Fruit fly (Drosophila melanogaster): ENCODE measurements around the gene Ptp61F.
A peak's percentile ranks its signal among the peaks of the same experiment; 100 is the strongest.

Ptp61F gene

DNA sequence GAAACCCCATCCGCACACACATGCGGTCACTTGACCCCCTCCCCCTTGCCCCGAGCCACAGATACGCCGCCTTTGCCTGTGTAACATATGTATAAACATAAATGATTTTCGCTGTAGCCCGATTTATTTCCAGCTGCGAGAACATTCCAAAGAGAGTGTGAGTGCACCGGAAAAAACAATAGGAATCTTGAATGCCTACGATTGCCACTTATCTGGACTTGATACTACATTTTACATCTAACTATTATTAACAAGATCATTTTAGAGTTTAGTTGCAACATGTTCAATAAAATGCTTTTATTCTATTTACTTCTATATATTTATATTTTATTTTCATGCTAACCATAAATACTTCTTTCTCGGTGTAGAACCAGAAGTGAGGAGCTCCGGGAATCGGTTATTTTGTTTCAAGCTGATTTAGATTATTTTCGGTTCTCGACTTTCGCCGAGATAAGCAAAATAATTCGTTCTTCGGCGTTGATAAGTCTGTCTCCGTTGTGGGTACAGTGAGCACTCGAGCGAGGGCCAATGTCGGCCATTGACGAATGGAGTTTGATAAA is 174.9 kb downstream of the Ptp61F start (continued):
- peak; percentile 70 for TF ChIP-seq CG15336 (GFP tag; IDR thresholded peaks at IDR 0.05)
- TF ChIP-seq CG4318 (GFP tag; optimal IDR thresholded peaks at IDR 0.05) = no peak
- peak; percentile 90 for TF ChIP-seq svp (GFP tag)
- peak; percentile 26; the same call in 1 of the 2 replicates for TF ChIP-seq CG11294 (GFP tag; IDR thresholded peaks at IDR 0.05)
- peak; percentile 61 for TF ChIP-seq CG8119 (GFP tag; IDR thresholded peaks at IDR 0.05)
- peak; percentile 65 for TF ChIP-seq CG6792 (GFP tag; optimal IDR thresholded peaks at IDR 0.05)
- no peak for TF ChIP-seq Hr38 (GFP tag; optimal IDR thresholded peaks at IDR 0.05)
- TF ChIP-seq Ets21C (GFP tag; optimal IDR thresholded peaks at IDR 0.05) = no peak
- peak; percentile 70 for TF ChIP-seq net (GFP tag; optimal IDR thresholded peaks at IDR 0.05)
- TF ChIP-seq lz (GFP tag; optimal IDR thresholded peaks at IDR 0.05) = peak; percentile 52
- no peak for TF ChIP-seq achi (GFP tag; optimal IDR thresholded peaks at IDR 0.05)
- peak; percentile 67 for TF ChIP-seq Ets96B (tag; optimal IDR thresholded peaks at IDR 0.05)
- TF ChIP-seq CG16779 (tag; optimal IDR thresholded peaks at IDR 0.05) = no peak
- no peak for TF ChIP-seq CG7368 (GFP tag; optimal IDR thresholded peaks at IDR 0.05)
- TF ChIP-seq Hr39 (GFP tag; optimal IDR thresholded peaks at IDR 0.05) = peak; percentile 52
- peak; percentile 65 for TF ChIP-seq CG8632 (GFP tag; optimal IDR thresholded peaks at IDR 0.05)
- no peak for TF ChIP-seq pdm3 (GFP tag; optimal IDR thresholded peaks at IDR 0.05)
- TF ChIP-seq CG6854 (GFP tag; optimal IDR thresholded peaks at IDR 0.05) = peak; percentile 33
- no peak for TF ChIP-seq salr (GFP tag; optimal IDR thresholded peaks at IDR 0.05)
- TF ChIP-seq Gug (GFP tag; IDR thresholded peaks at IDR 0.05) = peak; percentile 43; the same call in 1 of the 2 replicates

DNA sequence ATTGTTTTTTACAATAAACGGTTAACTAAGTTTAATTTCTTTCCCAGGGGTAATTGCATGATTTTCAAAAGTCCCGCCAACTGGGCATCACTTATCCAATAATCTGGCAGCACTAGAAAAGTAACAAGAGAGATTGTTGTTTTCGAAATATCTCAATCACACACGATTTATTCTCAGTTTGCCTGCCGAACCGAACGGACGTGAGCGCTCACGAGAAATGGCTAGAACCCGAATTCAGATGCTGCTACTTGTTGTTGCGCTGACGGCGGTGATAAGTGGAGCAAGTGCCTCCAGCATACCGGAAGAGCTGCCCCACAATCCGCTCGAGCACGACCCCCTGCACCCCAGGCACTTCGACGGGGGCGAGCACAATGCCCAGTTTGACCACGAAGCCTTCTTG is 176.5 kb downstream of the Ptp61F start, which contains the start of gene scf:
Gene scf (plus strand): TSS at position 164 of the 400 bp plus-strand sequence.
- TF ChIP-seq CG1621 (tag; optimal IDR thresholded peaks at IDR 0.05) = peak; percentile 38
- no peak for TF ChIP-seq Eip75B (GFP tag; optimal IDR thresholded peaks at IDR 0.05)
- TF ChIP-seq topi (GFP tag; optimal IDR thresholded peaks at IDR 0.05) = peak; percentile 8
- TF ChIP-seq eg (GFP tag; IDR thresholded peaks at IDR 0.05) = peak; percentile 38; the same call in 1 of the 3 replicates
- peak; percentile 100 for TF ChIP-seq CG6808 (GFP tag; optimal IDR thresholded peaks at IDR 0.05)
- peak; percentile 90 for TF ChIP-seq svp (GFP tag)
- TF ChIP-seq CG11762 (GFP tag; optimal IDR thresholded peaks at IDR 0.05; ENCODE audit: insufficient read depth) = no peak
- peak; percentile 4 for TF ChIP-seq Sox14 (GFP tag; optimal IDR thresholded peaks at IDR 0.05)
- TF ChIP-seq dac (GFP tag; optimal IDR thresholded peaks at IDR 0.05) = no peak
- TF ChIP-seq CG11294 (GFP tag; IDR thresholded peaks at IDR 0.05) = no peak
- no peak for TF ChIP-seq ss (GFP tag; optimal IDR thresholded peaks at IDR 0.05)
- TF ChIP-seq vri (GFP tag; optimal IDR thresholded peaks at IDR 0.05) = no peak
- no peak for TF ChIP-seq CG34406 (GFP tag; optimal IDR thresholded peaks at IDR 0.05)
- TF ChIP-seq esn (GFP tag; optimal IDR thresholded peaks at IDR 0.05) = peak; percentile 16
- no peak for TF ChIP-seq CG8632 (GFP tag; optimal IDR thresholded peaks at IDR 0.05)

DNA sequence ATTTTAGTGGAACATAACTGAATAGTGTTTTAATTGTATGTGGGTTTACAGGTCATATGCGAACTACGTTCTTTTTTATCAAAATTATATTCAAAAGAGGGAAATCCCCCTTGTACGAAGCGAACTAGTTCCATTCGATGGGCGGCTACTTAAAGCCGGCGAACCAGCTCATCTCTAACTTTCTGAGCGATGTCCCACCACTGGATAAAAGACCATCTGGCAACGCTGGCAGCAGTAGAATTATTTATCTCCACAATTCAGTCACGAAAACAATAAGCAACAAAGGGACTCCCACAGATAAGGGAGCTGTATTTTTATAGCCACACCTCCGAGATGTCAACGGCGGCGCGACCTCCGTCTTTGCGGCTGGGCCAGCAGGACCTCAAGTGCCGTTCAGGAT is 179.4 kb downstream of the Ptp61F start, which contains the start of gene Rabex-5:
Gene Rabex-5 (plus strand): TSS at position 221 of the 400 bp plus-strand sequence.
- TF ChIP-seq CG8119 (GFP tag; IDR thresholded peaks at IDR 0.05) (no peak), OdsH (GFP tag; optimal IDR thresholded peaks at IDR 0.05) (no peak), CG8632 (GFP tag; optimal IDR thresholded peaks at IDR 0.05) (no peak), svp (GFP tag) (peak; percentile 90), Sox14 (GFP tag; optimal IDR thresholded peaks at IDR 0.05) (peak; percentile 75), CG6792 (GFP tag; optimal IDR thresholded peaks at IDR 0.05) (no peak), vri (GFP tag; optimal IDR thresholded peaks at IDR 0.05) (no peak), CG6808 (GFP tag; optimal IDR thresholded peaks at IDR 0.05) (peak; percentile 43), CG6854 (GFP tag; optimal IDR thresholded peaks at IDR 0.05) (no peak), CG32006 (GFP tag; optimal IDR thresholded peaks at IDR 0.05) (no peak), topi (GFP tag; optimal IDR thresholded peaks at IDR 0.05) (no peak), acj6 (GFP tag; optimal IDR thresholded peaks at IDR 0.05) (peak; percentile 12), Ets21C (GFP tag; optimal IDR thresholded peaks at IDR 0.05) (peak; percentile 13), CG3919 (GFP tag; optimal IDR thresholded peaks at IDR 0.05) (no peak), net (GFP tag; optimal IDR thresholded peaks at IDR 0.05) (no peak), eg (GFP tag; IDR thresholded peaks at IDR 0.05) (0 out of 3 replicates have a peak, but pooled peaks have one; percentile 16), cyc (GFP tag; optimal IDR thresholded peaks at IDR 0.05) (peak; percentile 19), CG15336 (GFP tag; IDR thresholded peaks at IDR 0.05) (0 out of 2 replicates have a peak, but pooled peaks have one; percentile 22), CG31627 (GFP tag; optimal IDR thresholded peaks at IDR 0.05) (peak; percentile 41), Hr39 (GFP tag; optimal IDR thresholded peaks at IDR 0.05) (peak; percentile 35)
